Fruit fly (Drosophila melanogaster): ENCODE data around the gene MtnA.

DNA sequence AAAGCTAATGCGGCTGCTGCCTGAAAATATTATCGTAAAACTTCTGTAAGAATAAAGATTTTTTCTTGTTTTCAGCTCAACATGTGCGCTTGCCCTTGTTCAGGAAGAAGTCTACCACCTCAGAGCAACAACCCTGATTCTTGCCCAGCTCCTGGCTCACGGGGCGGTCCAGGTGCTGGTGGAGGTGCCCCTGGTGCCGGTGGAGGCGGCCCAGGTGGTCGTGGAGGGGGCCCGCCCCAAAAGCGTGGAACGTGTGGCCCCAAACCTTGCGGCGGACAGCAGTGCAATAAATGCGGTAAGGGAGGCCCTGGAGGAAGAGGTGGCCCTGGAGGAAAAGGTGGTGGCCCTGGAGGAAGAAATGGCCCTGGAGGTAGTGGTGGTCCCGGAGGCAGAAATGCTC is 40.2 kb downstream of the MtnA start:
- TF ChIP-seq CG11294 (GFP tag; IDR thresholded peaks at IDR 0.05) (no peak), Hr39 (GFP tag; optimal IDR thresholded peaks at IDR 0.05) (no peak), CG3032 (tag; optimal IDR thresholded peaks at IDR 0.05) (no peak), CG11902 (GFP tag; optimal IDR thresholded peaks at IDR 0.05) (no peak), CG6792 (GFP tag; optimal IDR thresholded peaks at IDR 0.05) (no peak), Gug (GFP tag; IDR thresholded peaks at IDR 0.05) (no peak), CG9139 (GFP tag; optimal IDR thresholded peaks at IDR 0.05) (no peak), Eip78C (GFP tag) (no peak), CG34406 (GFP tag; optimal IDR thresholded peaks at IDR 0.05) (no peak), CG8319 (GFP tag; optimal IDR thresholded peaks at IDR 0.05) (no peak), fd59A (GFP tag; optimal IDR thresholded peaks at IDR 0.05) (no peak), CG3919 (GFP tag; optimal IDR thresholded peaks at IDR 0.05) (no peak), salr (GFP tag; optimal IDR thresholded peaks at IDR 0.05) (no peak), Ets21C (GFP tag; optimal IDR thresholded peaks at IDR 0.05) (no peak)

Measured in whole organism, prepupa.